Worm (Caenorhabditis elegans) whole organism, L3 larva: ENCODE measurements around the gene R144.6.

Experiments used
- R02D3.7 ChIP-seq: fragments of 150-350 bp; optimal IDR thresholded peaks from 2 replicates; lab custom pipeline; 2014; ENCODE audit warnings: missing biosample characterization, missing genetic modification characterization
- aly-2 ChIP-seq: fragments of 150-350 bp; optimal IDR thresholded peaks from 2 replicates; lab custom pipeline; 2014; ENCODE audit warnings: missing biosample characterization, missing genetic modification characterization
- fkh-10 ChIP-seq: sonication (generic microtip); optimal IDR thresholded peaks from 2 replicates; lab custom pipeline; 2017; ENCODE audit warnings: missing biosample characterization, missing genetic modification reagents, missing genetic modification characterization
- ztf-11 ChIP-seq: fragments of 150-350 bp; optimal IDR thresholded peaks from 2 replicates; lab custom pipeline; 2014; ENCODE audit warnings: missing biosample characterization, missing genetic modification characterization

DNA sequence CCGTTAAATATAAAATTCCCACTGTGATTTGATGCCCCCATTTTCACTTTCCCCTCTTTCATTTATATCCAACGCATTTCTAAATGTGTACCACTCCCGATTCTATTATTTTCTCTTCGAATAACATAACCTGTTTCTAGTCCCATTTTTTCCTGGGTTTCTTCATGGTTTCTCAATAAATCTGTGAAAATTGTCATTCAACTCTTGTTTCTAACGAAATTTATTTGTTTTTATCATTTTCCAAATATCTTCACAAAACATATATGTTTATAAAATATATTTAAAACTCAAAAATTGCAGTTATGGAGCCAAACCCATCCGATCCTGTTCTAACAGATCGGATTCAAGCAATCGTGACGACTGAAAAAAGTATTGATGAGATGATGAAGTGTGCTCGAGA, 16.4 kb upstream of the R144.6 start, which contains the start of gene mdt-11:
- TF ChIP-seq R02D3.7 (tag; lab: Kevin White, UChicago), result no peak
- TF ChIP-seq ztf-11 (tag; lab: Kevin White, UChicago), result no peak
- TF ChIP-seq fkh-10 (GFP tag; lab: Kevin White, UChicago), result no peak
- TF ChIP-seq aly-2 (tag; lab: Kevin White, UChicago), result no peak
